Fruit fly (Drosophila melanogaster): Measurements from ENCODE around the gene CG8838.

Gene CG8838

dm6 chr2L:3376684-3377086 is 19.2 kb downstream of the CG8838 start, which contains the start of the genes CG9662 and Ptpa:
Gene CG9662 (minus strand): TSS chr2L:3376737.
Gene Ptpa (plus strand): TSS chr2L:3377002.
- TF ChIP-seq CG4404 (GFP tag; IDR thresholded peaks at IDR 0.05), result peak; percentile 82
- TF ChIP-seq sens-2 (GFP tag; IDR thresholded peaks at IDR 0.05), result no peak
- peak; percentile 35 for TF ChIP-seq Dp (GFP tag; optimal IDR thresholded peaks at IDR 0.05)
- TF ChIP-seq hb (GFP tag; IDR thresholded peaks at IDR 0.05; ENCODE audit: partially characterized antibody), result peak; percentile 88
- TF ChIP-seq abd-A (tag; optimal IDR thresholded peaks at IDR 0.05), result no peak
- TF ChIP-seq nom (GFP tag; optimal IDR thresholded peaks at IDR 0.05), result no peak
- peak; percentile 94 for TF ChIP-seq Dll (GFP tag; IDR thresholded peaks at IDR 0.05; ENCODE audit: partially characterized antibody)
- peak; percentile 75 for TF ChIP-seq CG18764 (GFP tag; optimal IDR thresholded peaks at IDR 0.05)
- peak; percentile 77 for TF ChIP-seq CG33213 (GFP tag; optimal IDR thresholded peaks at IDR 0.05)
- peak; percentile 89 to 90 for TF ChIP-seq Pdp1 (GFP tag; optimal IDR thresholded peaks at IDR 0.05)
- TF ChIP-seq CG11560 (tag; IDR thresholded peaks at IDR 0.05), result peak; percentile 68; the same call in 2 of the 3 replicates
- peak; percentile 79 for TF ChIP-seq Atf6 (GFP tag; IDR thresholded peaks at IDR 0.05)
- TF ChIP-seq CG13624 (GFP tag; optimal IDR thresholded peaks at IDR 0.05), result peak; percentile 91
- peak; percentile 87 for TF ChIP-seq CG12769 (tag; optimal IDR thresholded peaks at IDR 0.05)
- TF ChIP-seq ind (GFP tag; optimal IDR thresholded peaks at IDR 0.05), result peak; percentile 87
- TF ChIP-seq hth (optimal IDR thresholded peaks at IDR 0.05), result no peak
- peak; percentile 61 for TF ChIP-seq CG2116 (GFP tag; optimal IDR thresholded peaks at IDR 0.05)
- TF ChIP-seq CG16813 (GFP tag; IDR thresholded peaks at IDR 0.05; ENCODE audit: partially characterized antibody), result peak; percentile 97
- no peak for TF ChIP-seq CG17912 (GFP tag; optimal IDR thresholded peaks at IDR 0.05)
- TF ChIP-seq gfzf (GFP tag; optimal IDR thresholded peaks at IDR 0.05), result peak; percentile 59
- no peak for TF ChIP-seq CkIIα-i1 (GFP tag; IDR thresholded peaks at IDR 0.05)
- no peak for TF ChIP-seq Deaf1 (tag; optimal IDR thresholded peaks at IDR 0.05)
- TF ChIP-seq vnd (GFP tag; IDR thresholded peaks at IDR 0.05; ENCODE audit: partially characterized antibody), result peak; percentile 95
- TF ChIP-seq Eip74EF (GFP tag; optimal IDR thresholded peaks at IDR 0.05), result no peak
- TF ChIP-seq CG6272 (GFP tag; IDR thresholded peaks at IDR 0.05), result peak; percentile 87
- no peak for TF ChIP-seq Asciz (GFP tag; optimal IDR thresholded peaks at IDR 0.05)
- TF ChIP-seq CG7556 (GFP tag; optimal IDR thresholded peaks at IDR 0.05), result peak; percentile 43
- peak; percentile 85 for TF ChIP-seq esg (GFP tag; conservative IDR thresholded peaks at IDR 0.05)
- peak; percentile 92 for TF ChIP-seq jumu (GFP tag; optimal IDR thresholded peaks at IDR 0.05)
- no peak for TF ChIP-seq Sox100B (GFP tag; optimal IDR thresholded peaks at IDR 0.05)
- TF ChIP-seq CG17361 (GFP tag; IDR thresholded peaks at IDR 0.05), result peak; percentile 87; the same call in 2 of the 3 replicates
- peak; percentile 63 for TF ChIP-seq Awh (GFP tag; IDR thresholded peaks at IDR 0.05)
- no peak for TF ChIP-seq sim (GFP tag; IDR thresholded peaks at IDR 0.05)
- TF ChIP-seq zen2 (GFP tag; IDR thresholded peaks at IDR 0.05; ENCODE audit: partially characterized antibody), result peak; percentile 79; the same call in 2 of the 3 replicates
- TF ChIP-seq Med (GFP tag), result peak; percentile 98
- TF ChIP-seq CG18599 (GFP tag; optimal IDR thresholded peaks at IDR 0.05), result peak; percentile 63
- TF ChIP-seq CG18476 (GFP tag; optimal IDR thresholded peaks at IDR 0.05), result peak; percentile 67
- peak; percentile 60 for TF ChIP-seq CG10959 (GFP tag; IDR thresholded peaks at IDR 0.05)
- no peak for TF ChIP-seq MTF-1 (GFP tag; optimal IDR thresholded peaks at IDR 0.05; ENCODE audit: borderline replicate concordance)
- TF ChIP-seq CG9932 (GFP tag; IDR thresholded peaks at IDR 0.05), result peak; percentile 91
- TF ChIP-seq trh (GFP tag; optimal IDR thresholded peaks at IDR 0.05), result peak; percentile 40
- peak; percentile 58; the same call in 1 of the 3 replicates for TF ChIP-seq H15 (GFP tag; IDR thresholded peaks at IDR 0.05)
- peak; percentile 93 for TF ChIP-seq mam (GFP tag; optimal IDR thresholded peaks at IDR 0.05)
- no peak for TF ChIP-seq stc (GFP tag; IDR thresholded peaks at IDR 0.05)
- no peak for TF ChIP-seq pros (GFP tag; optimal IDR thresholded peaks at IDR 0.05)
- TF ChIP-seq CG8359 (GFP tag; optimal IDR thresholded peaks at IDR 0.05; ENCODE audit: borderline replicate concordance), result peak; percentile 13
- TF ChIP-seq fd96Cb (tag; optimal IDR thresholded peaks at IDR 0.05), result peak; percentile 78
- peak; percentile 87 for TF ChIP-seq CG2712 (tag; optimal IDR thresholded peaks at IDR 0.05)
- TF ChIP-seq dmrt11E (tag; optimal IDR thresholded peaks at IDR 0.05), result peak; percentile 78
- TF ChIP-seq CG6683 (GFP tag; optimal IDR thresholded peaks at IDR 0.05), result no peak

All from whole organism, embryonic.